Worm (Caenorhabditis elegans) whole organism, L1 larva: ENCODE data around the gene F23F1.2.
A peak's percentile ranks its signal among the peaks of the same experiment; 100 is the strongest.

Experiments used
- ceh-88 ChIP-seq: fragments of 200-800 bp; sonication (Bioruptor generic); IDR thresholded peaks from 2 replicates; pipeline ENCODE4 v1.3.6; 2022; ENCODE audit warnings: missing genetic modification characterization, missing compliant biosample characterization
- ceh-90 ChIP-seq: sonication (generic microtip); optimal IDR thresholded peaks from 2 replicates; lab custom pipeline; 2016; ENCODE audit warnings: missing genetic modification characterization, missing compliant biosample characterization
- ces-1 ChIP-seq: fragments of 150-350 bp; optimal IDR thresholded peaks from 2 replicates; lab custom pipeline; 2014; ENCODE audit warnings: missing biosample characterization, missing genetic modification reagents, missing genetic modification characterization
- efl-3 ChIP-seq: fragments of 200-800 bp; sonication (Bioruptor generic); optimal IDR thresholded peaks from 2 replicates; lab custom pipeline; 2018; ENCODE audit warnings: mild to moderate bottlenecking, missing genetic modification characterization, missing compliant biosample characterization
- elt-3 ChIP-seq, 6 experiments: fragments of 150-350 bp in 1 of 6; sonication (generic microtip); optimal IDR thresholded peaks; 2 replicates each; lab custom pipeline; 2017 to 2018; ENCODE audit warnings: missing biosample characterization in 6 of 6, missing genetic modification characterization in 6 of 6, inconsistent platforms in 1 of 6
- ets-5 ChIP-seq: fragments of 200-800 bp; sonication (Bioruptor generic); IDR thresholded peaks from 2 replicates; pipeline ENCODE4 v1.3.6; 2022; ENCODE audit warnings: missing genetic modification characterization, missing compliant biosample characterization
- fkh-8 ChIP-seq: sonication (generic microtip); optimal IDR thresholded peaks from 2 replicates; lab custom pipeline; 2016; ENCODE audit warnings: mild to moderate bottlenecking, missing genetic modification characterization, missing compliant biosample characterization
- fos-1 ChIP-seq: fragments of 150-350 bp; optimal IDR thresholded peaks from 2 replicates; lab custom pipeline; 2014; ENCODE audit warnings: missing biosample characterization, missing genetic modification characterization
- hpl-2 ChIP-seq: fragments of 150-350 bp; optimal IDR thresholded peaks from 2 replicates; lab custom pipeline; 2014; ENCODE audit warnings: missing biosample characterization, missing genetic modification reagents, missing genetic modification characterization
- jun-1 ChIP-seq: fragments of 150-350 bp; optimal IDR thresholded peaks from 2 replicates; lab custom pipeline; 2014; ENCODE audit warnings: missing biosample characterization, missing genetic modification reagents, missing genetic modification characterization
- lin-14 ChIP-seq: fragments of 200-800 bp; sonication (Bioruptor generic); optimal IDR thresholded peaks from 2 replicates; lab custom pipeline; 2018; ENCODE audit warnings: mild to moderate bottlenecking, missing genetic modification characterization, moderate library complexity, missing compliant biosample characterization
- lin-35 ChIP-seq, 2 experiments: fragments of 150-350 bp; optimal IDR thresholded peaks; 2 replicates each; lab custom pipeline; 2014; ENCODE audit warnings: missing biosample characterization in 2 of 2, missing genetic modification characterization in 2 of 2, missing genetic modification reagents in 2 of 2
- mdl-1 ChIP-seq, 2 experiments: fragments of 150-350 bp; optimal IDR thresholded peaks; 2 replicates each; lab custom pipeline; 2014 to 2017; ENCODE audit warnings: missing biosample characterization in 2 of 2, missing genetic modification characterization in 2 of 2, inconsistent platforms in 1 of 2
- mep-1 ChIP-seq: fragments of 150-350 bp; optimal IDR thresholded peaks from 2 replicates; lab custom pipeline; 2014; ENCODE audit warnings: missing biosample characterization, missing genetic modification characterization
- nhr-12 ChIP-seq: sonication (generic microtip); optimal IDR thresholded peaks from 2 replicates; lab custom pipeline; 2017; ENCODE audit warnings: missing biosample characterization, missing genetic modification characterization
- nhr-237 ChIP-seq: fragments of 150-350 bp; optimal IDR thresholded peaks from 2 replicates; lab custom pipeline; 2014; ENCODE audit warnings: missing biosample characterization, missing genetic modification characterization
- nhr-28 ChIP-seq: fragments of 150-350 bp; optimal IDR thresholded peaks from 2 replicates; lab custom pipeline; 2014; ENCODE audit warnings: missing biosample characterization, missing genetic modification characterization
- nhr-71 ChIP-seq: sonication (generic microtip); optimal IDR thresholded peaks from 2 replicates; lab custom pipeline; 2016; ENCODE audit warnings: mild to moderate bottlenecking, missing genetic modification characterization, moderate library complexity, missing compliant biosample characterization
- nhr-76 ChIP-seq: sonication (generic microtip); optimal IDR thresholded peaks from 2 replicates; lab custom pipeline; 2017; ENCODE audit warnings: missing biosample characterization, missing genetic modification characterization
- nhr-84 ChIP-seq: sonication (generic microtip); optimal IDR thresholded peaks from 2 replicates; lab custom pipeline; 2017; ENCODE audit warnings: missing biosample characterization, missing genetic modification characterization
- nhr-85 ChIP-seq: sonication (generic microtip); peaks from one replicate; lab custom pipeline; 2016; ENCODE audit warnings: missing genetic modification characterization, inconsistent platforms, missing compliant biosample characterization
- pag-3 ChIP-seq: sonication (generic microtip); optimal IDR thresholded peaks from 2 replicates; lab custom pipeline; 2017; ENCODE audit warnings: missing genetic modification characterization, mild to moderate bottlenecking, missing compliant biosample characterization, antibody characterized with exemption, borderline replicate concordance; ENCODE audit not compliant: insufficient read depth
- pqm-1 ChIP-seq: sonication (generic microtip); optimal IDR thresholded peaks from 3 replicates; lab custom pipeline; 2017; ENCODE audit warnings: missing biosample characterization, missing genetic modification characterization
- rnt-1 ChIP-seq: sonication (generic microtip); optimal IDR thresholded peaks from 2 replicates; lab custom pipeline; 2016; ENCODE audit warnings: mild to moderate bottlenecking, missing genetic modification characterization, moderate library complexity, missing compliant biosample characterization
- snpc-4 ChIP-seq: fragments of 150-350 bp; optimal IDR thresholded peaks from 2 replicates; lab custom pipeline; 2014; ENCODE audit warnings: missing biosample characterization, missing genetic modification characterization
- snu-23 ChIP-seq: sonication (generic microtip); optimal IDR thresholded peaks from 2 replicates; lab custom pipeline; 2016; ENCODE audit warnings: missing genetic modification characterization, missing compliant biosample characterization
- sox-4 ChIP-seq: sonication (generic microtip); optimal IDR thresholded peaks from 2 replicates; lab custom pipeline; 2016; ENCODE audit warnings: missing genetic modification characterization, missing compliant biosample characterization
- sptf-1 ChIP-seq: fragments of 150-350 bp; optimal IDR thresholded peaks from 2 replicates; lab custom pipeline; 2014; ENCODE audit warnings: missing biosample characterization, missing genetic modification characterization
- xbp-1 ChIP-seq: sonication (generic microtip); optimal IDR thresholded peaks from 2 replicates; lab custom pipeline; 2016; ENCODE audit warnings: missing genetic modification characterization, missing compliant biosample characterization
- zip-4 ChIP-seq: fragments of 200-800 bp; sonication (Bioruptor generic); optimal IDR thresholded peaks from 2 replicates; lab custom pipeline; 2018; ENCODE audit warnings: mild to moderate bottlenecking, missing genetic modification characterization, moderate library complexity, missing compliant biosample characterization

F23F1.2 gene

DNA sequence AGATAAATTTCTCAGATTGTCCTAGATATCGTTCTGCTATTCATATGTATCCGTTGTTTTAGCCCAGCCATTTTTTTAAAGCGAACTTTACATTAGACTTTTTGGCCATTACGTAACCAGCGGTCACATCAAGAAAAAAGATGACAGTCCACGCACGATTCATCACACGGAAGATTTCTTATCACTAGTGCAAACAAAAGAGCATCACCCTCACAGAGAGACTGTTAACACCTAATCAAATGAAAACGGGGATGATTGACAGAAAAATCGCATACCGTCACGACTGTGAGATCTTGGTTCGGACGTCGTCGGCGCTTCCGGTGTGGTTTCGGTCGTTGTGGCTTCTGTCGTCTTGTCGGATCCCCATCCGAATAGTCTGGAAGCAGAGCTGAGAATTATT is 42.7 kb downstream of the F23F1.2 start:
- TF ChIP-seq nhr-84 (tag; lab: Kevin White, UChicago) (no peak), jun-1 (tag; lab: Kevin White, UChicago) (no peak), zip-4 (GFP tag; lab: Kevin White, UChicago) (no peak), mep-1 (tag; lab: Kevin White, UChicago) (no peak), snu-23 (GFP tag; lab: Kevin White, UChicago) (no peak), fkh-8 (no peak), lin-35 (GFP tag; optimal IDR thresholded peaks at IDR 0.05; lab: Kevin White, UChicago) (peak in 1 of 2 experiments; percentile 7), nhr-76 (no peak)

DNA sequence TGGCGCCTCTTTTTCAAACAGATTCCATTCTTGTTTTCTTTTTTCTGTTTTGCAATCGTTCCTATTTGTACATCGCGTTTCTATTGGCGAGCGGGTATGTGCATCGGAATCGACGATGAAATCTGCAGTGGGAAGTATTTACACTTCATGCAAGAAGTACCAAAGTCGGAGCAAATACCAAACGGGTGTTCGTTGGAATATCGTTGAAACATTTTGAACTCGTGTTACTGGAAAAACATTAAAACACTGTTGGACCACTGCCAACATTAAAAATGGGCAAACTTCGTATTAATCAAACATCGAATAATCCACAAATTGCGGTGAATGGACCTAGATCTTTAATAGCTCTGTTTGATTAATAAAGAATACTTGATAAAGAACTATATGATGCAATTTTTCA is 45.2 kb downstream of the F23F1.2 start, which contains the start of gene C23H3.9:
TSS of gene C23H3.9 (minus strand) at position 101 of the 400 bp plus-strand sequence.
- TF ChIP-seq ceh-90 (tag; lab: Kevin White, UChicago) (no peak), ceh-88 (GFP tag; lab: Robert Waterston, UW) (no peak), snpc-4 (tag; lab: Kevin White, UChicago) (no peak), sptf-1 (tag; lab: Kevin White, UChicago) (no peak), nhr-237 (tag; lab: Kevin White, UChicago) (no peak), fos-1 (tag; lab: Kevin White, UChicago) (no peak), nhr-12 (no peak), rnt-1 (tag; lab: Kevin White, UChicago) (no peak), jun-1 (tag; lab: Kevin White, UChicago) (no peak), elt-3 (tag; optimal IDR thresholded peaks at IDR 0.05; lab: Kevin White, UChicago) (no peak), lin-14 (GFP tag; lab: Kevin White, UChicago) (no peak), nhr-76 (no peak), nhr-85 (tag; lab: Kevin White, UChicago) (no peak), pag-3 (tag; lab: Kevin White, UChicago) (no peak), efl-3 (GFP tag; lab: Kevin White, UChicago) (no peak), ces-1 (GFP tag; lab: Kevin White, UChicago) (no peak), pqm-1 (tag; lab: Kevin White, UChicago) (no peak), mep-1 (tag; lab: Kevin White, UChicago) (no peak), fkh-8 (no peak)
- TF ChIP-seq, all 84 proteins: peak for 0

DNA sequence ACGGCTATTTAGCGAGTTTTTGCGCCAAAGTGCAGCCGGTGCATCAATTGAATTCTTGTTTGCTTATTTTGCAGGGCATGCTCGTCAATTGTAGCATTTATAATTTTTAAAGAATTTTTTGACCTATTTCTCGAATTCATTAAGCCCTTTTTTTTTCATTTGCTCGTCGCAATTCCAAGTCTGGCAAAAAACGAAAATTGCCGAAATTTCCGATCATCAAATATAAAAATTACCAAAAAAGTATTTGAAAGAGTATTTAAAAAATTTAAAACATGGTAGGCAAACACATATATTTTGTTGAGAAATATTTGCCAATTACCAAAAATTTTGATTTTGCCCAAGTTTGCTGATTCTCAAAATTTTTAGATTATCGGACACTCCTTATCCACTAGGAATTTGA is 50.1 kb downstream of the F23F1.2 start, which contains the start of gene C50D2.6:
TSS of gene C50D2.6 (plus strand) at position 301 of the 400 bp plus-strand sequence.
- TF ChIP-seq nhr-28 (tag; lab: Kevin White, UChicago) (no peak), mdl-1 (tag; optimal IDR thresholded peaks at IDR 0.05; lab: Kevin White, UChicago) (no peak), hpl-2 (GFP tag; lab: Kevin White, UChicago) (no peak), nhr-71 (tag; lab: Kevin White, UChicago) (no peak), ets-5 (no peak), xbp-1 (tag; lab: Kevin White, UChicago) (no peak), sox-4 (no peak)
